Fruit fly (Drosophila melanogaster): ENCODE measurements around the gene CG42717.

The CG42717 gene

dm6 chr3L:16048722-16049459 lies 15.9 kb upstream of the CG42717 start:
- TF ChIP-seq Myc (optimal IDR thresholded peaks at IDR 0.05) (no peak), Sin3A (optimal IDR thresholded peaks at IDR 0.05) (no peak), psq (optimal IDR thresholded peaks at IDR 0.05) (no peak), insv (optimal IDR thresholded peaks at IDR 0.05) (no peak), h (optimal IDR thresholded peaks at IDR 0.05) (no peak), ttk (optimal IDR thresholded peaks at IDR 0.05) (no peak)

- TF ChIP-seq Sin3A (optimal IDR thresholded peaks at IDR 0.05) (no peak), Myc (optimal IDR thresholded peaks at IDR 0.05) (no peak), insv (optimal IDR thresholded peaks at IDR 0.05) (no peak), ttk (optimal IDR thresholded peaks at IDR 0.05) (no peak)
Measured at dm6 chr3L:16048086-16048485, 15.1 kb upstream of the CG42717 start.

- TF ChIP-seq psq (optimal IDR thresholded peaks at IDR 0.05): no peak
Measured at dm6 chr3L:16047105-16047504, 14.1 kb upstream of the CG42717 start.

- TF ChIP-seq h (optimal IDR thresholded peaks at IDR 0.05): no peak
- TF ChIP-seq psq (optimal IDR thresholded peaks at IDR 0.05): no peak
- TF ChIP-seq Myc (optimal IDR thresholded peaks at IDR 0.05): no peak
- TF ChIP-seq Sin3A (optimal IDR thresholded peaks at IDR 0.05): no peak
- TF ChIP-seq ttk (optimal IDR thresholded peaks at IDR 0.05): no peak
- TF ChIP-seq insv (optimal IDR thresholded peaks at IDR 0.05): no peak
Measured at dm6 chr3L:16046387-16047066, 13.5 kb upstream of the CG42717 start.

DNA sequence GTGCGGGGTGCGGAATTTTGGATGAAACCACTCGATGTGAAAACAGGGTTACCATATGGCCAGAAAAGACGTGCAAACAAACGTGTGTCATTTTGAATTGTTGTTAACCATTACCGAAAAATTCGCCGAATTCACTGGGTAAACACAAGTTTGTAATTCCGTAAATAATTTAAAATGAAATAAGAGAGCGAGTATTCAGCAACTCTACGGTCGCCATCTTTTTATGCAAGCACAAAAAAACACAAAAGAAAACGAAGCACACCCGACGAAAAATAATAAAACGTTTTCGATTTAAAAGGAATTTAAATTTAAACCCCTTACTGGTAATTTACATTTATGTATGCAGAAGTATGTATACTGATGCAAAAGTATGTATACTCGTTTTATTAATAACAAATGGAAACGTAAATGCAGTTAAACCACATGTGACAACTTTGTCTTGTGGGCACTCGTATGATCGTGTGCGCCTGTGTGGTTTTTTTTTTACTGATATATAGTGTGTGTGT lies 12.9 kb upstream of the CG42717 start:
- no peak for TF ChIP-seq ttk (optimal IDR thresholded peaks at IDR 0.05)
- no peak for TF ChIP-seq insv (optimal IDR thresholded peaks at IDR 0.05)
- TF ChIP-seq Myc (optimal IDR thresholded peaks at IDR 0.05): no peak
- no peak for TF ChIP-seq psq (optimal IDR thresholded peaks at IDR 0.05)
- TF ChIP-seq h (optimal IDR thresholded peaks at IDR 0.05): no peak
- no peak for TF ChIP-seq Sin3A (optimal IDR thresholded peaks at IDR 0.05)

- no peak for TF ChIP-seq ttk (optimal IDR thresholded peaks at IDR 0.05)
- TF ChIP-seq psq (optimal IDR thresholded peaks at IDR 0.05): no peak
Measured at dm6 chr3L:16045083-16045830, 12.3 kb upstream of the CG42717 start.

dm6 chr3L:16043782-16044352 lies 10.9 kb upstream of the CG42717 start:
- TF ChIP-seq h (optimal IDR thresholded peaks at IDR 0.05) (no peak), psq (optimal IDR thresholded peaks at IDR 0.05) (no peak), Sin3A (optimal IDR thresholded peaks at IDR 0.05) (no peak), ttk (optimal IDR thresholded peaks at IDR 0.05) (no peak), Myc (optimal IDR thresholded peaks at IDR 0.05) (no peak)

DNA sequence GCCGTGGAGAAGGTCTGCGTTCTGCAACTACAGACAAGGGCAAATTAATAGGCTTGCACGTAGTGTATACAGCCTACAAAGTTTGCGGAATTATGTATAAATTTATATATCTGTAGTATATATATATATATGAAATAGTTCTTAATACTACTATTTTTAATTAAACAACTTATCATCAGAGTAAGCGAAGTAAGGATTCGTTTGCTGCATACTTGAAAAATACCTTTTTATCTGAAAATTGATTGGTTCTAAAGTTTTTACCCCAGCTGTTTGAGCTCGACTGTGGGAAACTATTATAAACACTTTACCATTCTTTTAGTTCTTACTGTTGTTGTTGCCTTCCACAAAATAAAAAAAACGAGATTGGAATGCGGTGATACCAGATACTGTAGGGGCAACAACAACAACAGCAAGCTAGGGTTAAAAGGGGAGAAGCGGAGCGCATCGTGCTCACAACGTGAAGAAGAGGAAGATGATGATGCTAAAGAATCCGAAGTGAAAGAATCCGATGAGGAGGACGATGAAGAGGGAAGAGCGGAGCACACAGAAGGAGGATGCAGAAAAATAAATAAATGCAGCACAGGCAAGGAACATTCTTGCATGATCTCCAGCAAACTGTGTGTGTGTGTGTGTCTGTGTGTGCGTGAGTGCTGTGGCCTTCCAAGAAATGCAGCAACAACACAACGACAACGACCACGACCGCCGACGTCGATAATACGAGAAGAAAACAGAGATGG lies 10.2 kb upstream of the CG42717 start:
- TF ChIP-seq psq (optimal IDR thresholded peaks at IDR 0.05): no peak
- TF ChIP-seq h (optimal IDR thresholded peaks at IDR 0.05): no peak
- TF ChIP-seq Sin3A (optimal IDR thresholded peaks at IDR 0.05): no peak
- TF ChIP-seq Myc (optimal IDR thresholded peaks at IDR 0.05): no peak
- no peak for TF ChIP-seq ttk (optimal IDR thresholded peaks at IDR 0.05)
- TF ChIP-seq insv (optimal IDR thresholded peaks at IDR 0.05): no peak

DNA sequence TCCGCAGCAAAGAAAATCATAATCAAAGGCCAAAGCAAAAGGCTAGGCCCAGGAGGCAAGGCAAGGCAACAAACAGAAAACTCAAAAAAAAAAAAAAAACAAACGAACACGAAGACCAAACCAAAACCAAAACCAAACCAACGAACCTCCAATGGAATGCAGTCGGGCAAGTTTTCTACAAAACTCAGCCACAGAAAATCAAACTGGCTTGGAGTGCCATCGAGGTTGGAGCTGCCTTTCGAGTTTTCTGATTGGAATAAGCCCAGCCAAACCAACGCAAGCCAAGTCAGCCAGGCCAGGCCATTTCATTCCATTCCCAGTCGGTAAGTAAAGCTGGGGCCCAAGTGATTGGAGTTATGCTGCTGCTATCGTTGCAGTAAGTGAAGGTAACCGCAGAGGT lies 9.7 kb upstream of the CG42717 start:
- TF ChIP-seq insv (optimal IDR thresholded peaks at IDR 0.05) (no peak), Myc (optimal IDR thresholded peaks at IDR 0.05) (no peak), Sin3A (optimal IDR thresholded peaks at IDR 0.05) (no peak), h (optimal IDR thresholded peaks at IDR 0.05) (no peak), ttk (optimal IDR thresholded peaks at IDR 0.05) (no peak), psq (optimal IDR thresholded peaks at IDR 0.05) (no peak)

DNA sequence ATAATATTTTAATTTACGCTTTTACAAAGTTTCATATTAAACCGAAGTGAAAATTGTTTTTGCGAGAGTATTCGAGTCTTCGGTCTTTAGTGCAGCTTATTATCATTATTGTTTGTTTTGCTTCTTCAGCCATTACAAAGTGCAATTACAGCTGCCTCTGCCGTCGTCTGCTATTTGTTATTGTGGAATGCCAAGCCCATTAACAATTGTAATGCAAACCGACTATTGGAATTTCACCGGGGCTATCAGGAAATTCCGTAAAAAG lies 9.0 kb upstream of the CG42717 start:
- TF ChIP-seq Sin3A (optimal IDR thresholded peaks at IDR 0.05) (no peak), Myc (optimal IDR thresholded peaks at IDR 0.05) (no peak), psq (optimal IDR thresholded peaks at IDR 0.05) (no peak), ttk (optimal IDR thresholded peaks at IDR 0.05) (no peak), insv (optimal IDR thresholded peaks at IDR 0.05) (no peak), h (optimal IDR thresholded peaks at IDR 0.05) (no peak)

- TF ChIP-seq psq (optimal IDR thresholded peaks at IDR 0.05) (no peak), insv (optimal IDR thresholded peaks at IDR 0.05) (no peak), h (optimal IDR thresholded peaks at IDR 0.05) (no peak), Sin3A (optimal IDR thresholded peaks at IDR 0.05) (no peak), ttk (optimal IDR thresholded peaks at IDR 0.05) (no peak), Myc (optimal IDR thresholded peaks at IDR 0.05) (no peak)
Measured at dm6 chr3L:16041260-16042079, 8.5 kb upstream of the CG42717 start.
